Worm (Caenorhabditis elegans) whole organism, L4/young adult: ENCODE measurements around the gene F46B3.23.

Experiments
- W03F9.2 ChIP-seq: fragments of 150-350 bp; optimal IDR thresholded peaks from 2 replicates; lab custom pipeline; 2014; ENCODE audit warnings: missing biosample characterization, missing genetic modification characterization
- dao-5 ChIP-seq: sonication (generic microtip); optimal IDR thresholded peaks from 2 replicates; lab custom pipeline; 2016; ENCODE audit warnings: missing genotype, missing genetic modification characterization, moderate library complexity, missing compliant biosample characterization
- him-1 ChIP-seq: sonication (generic microtip); optimal IDR thresholded peaks from 2 replicates; lab custom pipeline; 2016; ENCODE audit warnings: missing genotype, missing genetic modification reagents, missing genetic modification characterization, missing compliant biosample characterization

DNA sequence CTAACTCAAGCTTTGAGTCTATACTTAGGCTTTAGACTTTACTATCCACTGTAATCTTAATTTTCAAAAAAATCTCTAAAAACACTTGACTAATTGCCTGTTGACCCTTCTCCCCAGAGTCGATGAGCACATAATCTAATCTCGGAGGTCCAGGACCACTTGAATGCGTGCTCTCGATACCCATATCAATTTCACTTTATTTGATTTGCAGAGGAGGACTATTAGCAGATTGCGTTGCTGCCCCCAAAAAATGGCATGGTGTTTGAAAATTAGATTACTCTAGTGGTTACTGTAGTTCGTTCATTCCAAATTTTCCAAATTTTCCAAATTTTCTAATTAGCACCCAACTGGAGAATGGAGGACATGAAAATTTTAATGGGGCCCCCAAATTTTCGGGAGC lies 39.0 kb upstream of the F46B3.23 start:
- no peak for TF ChIP-seq W03F9.2 (tag; lab: Kevin White, UChicago)
- TF ChIP-seq dao-5 (tag; lab: Kevin White, UChicago), result no peak
- no peak for TF ChIP-seq him-1 (tag; lab: Kevin White, UChicago)
